Worm (Caenorhabditis elegans) whole organism, mixed stage, embryonic: ENCODE data around the gene C18A11.3.

ENCODE experiments used
- bed-3 ChIP-seq: fragments of 200-800 bp; sonication (Bioruptor generic); optimal IDR thresholded peaks from 3 replicates; lab custom pipeline; 2018; ENCODE audit warnings: mild to moderate bottlenecking, missing genetic modification characterization, moderate library complexity, missing compliant biosample characterization
- blmp-1 ChIP-seq: fragments of 150-350 bp; optimal IDR thresholded peaks from 2 replicates; lab custom pipeline; 2014; ENCODE audit warnings: missing biosample characterization, missing genetic modification characterization
- ceh-39 ChIP-seq: fragments of 150-350 bp; optimal IDR thresholded peaks from 2 replicates; lab custom pipeline; 2014; ENCODE audit warnings: missing biosample characterization, missing genetic modification characterization
- ceh-43 ChIP-seq: fragments of 200-800 bp; sonication (Bioruptor generic); optimal IDR thresholded peaks from 2 replicates; lab custom pipeline; 2018; ENCODE audit warnings: mild to moderate bottlenecking, missing genetic modification characterization, moderate library complexity, missing compliant biosample characterization
- ceh-83 ChIP-seq: fragments of 200-800 bp; sonication (Bioruptor generic); optimal IDR thresholded peaks from 2 replicates; lab custom pipeline; 2018; ENCODE audit warnings: mild to moderate bottlenecking, missing genetic modification characterization, missing compliant biosample characterization
- ces-1 ChIP-seq: fragments of 150-350 bp; optimal IDR thresholded peaks from 2 replicates; lab custom pipeline; 2014; ENCODE audit warnings: missing biosample characterization, missing genetic modification reagents, missing genetic modification characterization
- cnd-1 ChIP-seq: fragments of 200-800 bp; sonication (Bioruptor generic); optimal IDR thresholded peaks from 2 replicates; lab custom pipeline; 2018; ENCODE audit warnings: mild to moderate bottlenecking, missing genetic modification characterization, missing compliant biosample characterization
- drap-1 ChIP-seq: fragments of 200-800 bp; sonication (Bioruptor generic); optimal IDR thresholded peaks from 3 replicates; lab custom pipeline; 2018; ENCODE audit warnings: mild to moderate bottlenecking, missing genetic modification characterization, missing compliant biosample characterization
- elt-1 ChIP-seq: sonication (generic microtip); optimal IDR thresholded peaks from 2 replicates; lab custom pipeline; 2017; ENCODE audit warnings: missing genetic modification characterization, mild to moderate bottlenecking, missing compliant biosample characterization, antibody characterized with exemption, moderate library complexity, borderline replicate concordance; ENCODE audit not compliant: insufficient read depth
- elt-3 ChIP-seq: fragments of 150-350 bp; optimal IDR thresholded peaks from 2 replicates; lab custom pipeline; 2014; ENCODE audit warnings: missing biosample characterization, missing genetic modification characterization
- ham-2 ChIP-seq: fragments of 200-800 bp; sonication (Bioruptor generic); optimal IDR thresholded peaks from 2 replicates; lab custom pipeline; 2018; ENCODE audit warnings: mild to moderate bottlenecking, missing genetic modification characterization, missing compliant biosample characterization
- lin-13 ChIP-seq: fragments of 150-350 bp; optimal IDR thresholded peaks from 2 replicates; lab custom pipeline; 2014; ENCODE audit warnings: missing biosample characterization, missing genetic modification characterization
- lin-32 ChIP-seq: fragments of 200-800 bp; sonication (Bioruptor generic); optimal IDR thresholded peaks from 2 replicates; lab custom pipeline; 2018; ENCODE audit warnings: mild to moderate bottlenecking, missing genetic modification characterization, missing compliant biosample characterization
- lsy-2 ChIP-seq: fragments of 150-350 bp; optimal IDR thresholded peaks from 2 replicates; lab custom pipeline; 2014; ENCODE audit warnings: missing biosample characterization, missing genetic modification characterization
- mab-5 ChIP-seq: fragments of 150-350 bp; optimal IDR thresholded peaks from 2 replicates; lab custom pipeline; 2014; ENCODE audit warnings: missing biosample characterization, missing genetic modification characterization
- mep-1 ChIP-seq: fragments of 150-350 bp; optimal IDR thresholded peaks from 2 replicates; lab custom pipeline; 2017; ENCODE audit warnings: missing biosample characterization, missing genetic modification reagents, missing genetic modification characterization, inconsistent platforms
- mls-2 ChIP-seq: sonication (generic microtip); optimal IDR thresholded peaks from 2 replicates; lab custom pipeline; 2016; ENCODE audit warnings: mild to moderate bottlenecking, missing genetic modification characterization, moderate library complexity, missing compliant biosample characterization
- nhr-12 ChIP-seq: fragments of 150-350 bp; optimal IDR thresholded peaks from 2 replicates; lab custom pipeline; 2014; ENCODE audit warnings: missing biosample characterization, missing genetic modification characterization
- nhr-2 ChIP-seq: fragments of 150-350 bp; optimal IDR thresholded peaks from 2 replicates; lab custom pipeline; 2014; ENCODE audit warnings: missing biosample characterization, missing genetic modification characterization
- nhr-28 ChIP-seq: fragments of 150-350 bp; optimal IDR thresholded peaks from 2 replicates; lab custom pipeline; 2014; ENCODE audit warnings: missing biosample characterization, missing genetic modification characterization
- nhr-76 ChIP-seq: sonication (generic microtip); optimal IDR thresholded peaks from 2 replicates; lab custom pipeline; 2017; ENCODE audit warnings: missing biosample characterization, missing genetic modification characterization
- pha-4 ChIP-seq: fragments of 150-350 bp; optimal IDR thresholded peaks from 2 replicates; lab custom pipeline; 2018; ENCODE audit warnings: missing biosample characterization, missing genetic modification reagents, missing genetic modification characterization
- sem-2 ChIP-seq: fragments of 200-800 bp; sonication (Bioruptor generic); optimal IDR thresholded peaks from 2 replicates; lab custom pipeline; 2018; ENCODE audit warnings: mild to moderate bottlenecking, missing genetic modification characterization, missing compliant biosample characterization
- snpc-4 ChIP-seq: fragments of 150-350 bp; optimal IDR thresholded peaks from 2 replicates; lab custom pipeline; 2014; ENCODE audit warnings: missing biosample characterization, missing genetic modification characterization
- sptf-1 ChIP-seq: sonication (generic microtip); optimal IDR thresholded peaks from 2 replicates; lab custom pipeline; 2017; ENCODE audit warnings: mild to moderate bottlenecking, missing genetic modification characterization, moderate library complexity, missing compliant biosample characterization
- unc-39 ChIP-seq: fragments of 150-350 bp; optimal IDR thresholded peaks from 2 replicates; lab custom pipeline; 2014; ENCODE audit warnings: missing biosample characterization, missing genetic modification characterization
- unc-62 ChIP-seq: fragments of 150-350 bp; optimal IDR thresholded peaks from 2 replicates; lab custom pipeline; 2014; ENCODE audit warnings: missing biosample characterization, missing genetic modification reagents, missing genetic modification characterization
- zip-8 ChIP-seq: fragments of 150-350 bp; optimal IDR thresholded peaks from 2 replicates; lab custom pipeline; 2014; ENCODE audit warnings: missing biosample characterization, missing genetic modification characterization
- ztf-11 ChIP-seq: fragments of 150-350 bp; optimal IDR thresholded peaks from 2 replicates; lab custom pipeline; 2014; ENCODE audit warnings: missing biosample characterization, missing genetic modification characterization

The C18A11.3 gene

DNA sequence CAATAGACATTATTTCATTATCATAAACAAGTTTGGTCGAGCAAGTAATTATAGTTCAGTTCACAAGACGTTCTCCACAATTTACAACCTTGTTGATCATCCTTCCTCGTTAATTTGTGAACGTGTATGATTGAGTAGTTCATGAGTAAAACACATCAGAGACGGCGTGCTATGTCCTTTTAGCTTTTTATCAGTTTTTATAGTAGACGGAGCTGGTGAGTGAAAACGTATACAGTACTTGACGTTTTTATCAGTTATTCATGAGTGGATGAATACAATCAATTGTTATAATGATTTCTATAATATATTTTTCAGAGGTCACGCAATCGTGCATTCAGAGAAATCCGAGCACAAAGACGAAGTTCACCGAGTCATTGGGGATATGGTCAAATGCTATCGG, 18.0 kb downstream of the C18A11.3 start:
- TF ChIP-seq lin-13 (tag; lab: Kevin White, UChicago) (no peak), blmp-1 (tag; lab: Kevin White, UChicago) (no peak), ceh-39 (tag; lab: Kevin White, UChicago) (no peak), mab-5 (tag; lab: Kevin White, UChicago) (no peak), mls-2 (no peak), drap-1 (GFP tag; lab: Kevin White, UChicago) (no peak), sem-2 (no peak), nhr-28 (tag; lab: Kevin White, UChicago) (no peak), ceh-83 (GFP tag; lab: Kevin White, UChicago) (no peak), bed-3 (no peak), lsy-2 (tag; lab: Kevin White, UChicago) (no peak), snpc-4 (tag; lab: Kevin White, UChicago) (no peak), ztf-11 (no peak), elt-3 (no peak)

ce11 chrX:8082703-8083102, 21.8 kb downstream of the C18A11.3 start:
- TF ChIP-seq cnd-1 (tag; lab: Kevin White, UChicago), result no peak
- TF ChIP-seq pha-4 (tag; lab: Kevin White, UChicago), result no peak
- TF ChIP-seq mab-5 (tag; lab: Kevin White, UChicago), result no peak
- TF ChIP-seq ces-1 (GFP tag; lab: Kevin White, UChicago), result no peak
- TF ChIP-seq bed-3, result no peak
- no peak for TF ChIP-seq nhr-2 (tag; lab: Kevin White, UChicago)
- no peak for TF ChIP-seq nhr-12 (tag; lab: Kevin White, UChicago)
- no peak for TF ChIP-seq unc-62 (GFP tag; lab: Kevin White, UChicago)

- TF ChIP-seq unc-62 (GFP tag; lab: Kevin White, UChicago) (no peak), ham-2 (GFP tag; lab: Kevin White, UChicago) (no peak), mep-1 (tag; lab: Kevin White, UChicago) (no peak), bed-3 (no peak), lsy-2 (tag; lab: Kevin White, UChicago) (no peak), unc-39 (tag; lab: Kevin White, UChicago) (no peak), ceh-39 (tag; lab: Kevin White, UChicago) (no peak), ztf-11 (no peak), sptf-1 (tag; lab: Kevin White, UChicago) (no peak), blmp-1 (tag; lab: Kevin White, UChicago) (no peak), nhr-76 (tag; lab: Kevin White, UChicago) (no peak), nhr-2 (tag; lab: Kevin White, UChicago) (no peak), ceh-83 (GFP tag; lab: Kevin White, UChicago) (no peak), nhr-12 (tag; lab: Kevin White, UChicago) (no peak), zip-8 (tag; lab: Kevin White, UChicago) (no peak), drap-1 (GFP tag; lab: Kevin White, UChicago) (no peak)
- TF ChIP-seq, all 35 proteins: peak for 0
These were observed 22.4 kb downstream of the C18A11.3 start for ce11 chrX:8083330-8083729.

- TF ChIP-seq elt-1 (tag; lab: Kevin White, UChicago) (peak; percentile 9), sptf-1 (tag; lab: Kevin White, UChicago) (no peak), nhr-28 (tag; lab: Kevin White, UChicago) (no peak), unc-62 (GFP tag; lab: Kevin White, UChicago) (no peak), snpc-4 (tag; lab: Kevin White, UChicago) (no peak)
These were observed 23.0 kb downstream of the C18A11.3 start, which contains the start of gene K07E3.4 for ce11 chrX:8083919-8084318. Gene K07E3.4 (minus strand): TSS chrX:8084018.

DNA sequence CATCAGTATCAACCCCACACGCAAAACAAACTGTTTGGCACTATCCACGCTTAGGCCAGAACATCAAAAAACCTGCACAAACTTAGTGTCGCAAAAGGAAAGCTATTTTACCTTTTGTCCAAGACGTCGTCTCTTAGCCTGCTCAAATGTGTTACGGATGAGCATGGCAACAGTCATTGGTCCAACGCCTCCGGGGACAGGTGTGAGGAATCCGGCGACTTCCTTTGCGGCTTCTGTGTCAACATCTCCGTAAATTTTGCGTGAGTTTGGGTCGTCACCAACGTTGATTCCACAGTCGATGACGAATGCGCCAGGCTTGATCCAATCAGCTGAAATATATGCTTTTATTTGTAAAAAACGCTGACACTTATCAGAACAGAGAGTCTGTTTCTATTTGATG, 23.7 kb downstream of the C18A11.3 start:
- no peak for TF ChIP-seq lin-32 (GFP tag; lab: Kevin White, UChicago)
- TF ChIP-seq lsy-2 (tag; lab: Kevin White, UChicago), result no peak
- TF ChIP-seq zip-8 (tag; lab: Kevin White, UChicago), result no peak
- TF ChIP-seq, all 35 proteins: peak for 0

- TF ChIP-seq ceh-43 (GFP tag; lab: Kevin White, UChicago), result no peak
- no peak for TF ChIP-seq unc-39 (tag; lab: Kevin White, UChicago)
- TF ChIP-seq mab-5 (tag; lab: Kevin White, UChicago), result no peak
- TF ChIP-seq elt-3, result no peak
These were observed 25.5 kb downstream of the C18A11.3 start, which contains the start of gene dao-3 for ce11 chrX:8086450-8086724. Gene dao-3 (minus strand): TSS chrX:8086550.
